Worm (Caenorhabditis elegans) whole organism, young adult: Measurements from ENCODE around the gene Y53F4B.27.
"Not testable (repeated sequence)": the region's sequence is repeated elsewhere in the genome, so short reads cannot be mapped to it uniquely, and the experiment has no call there.

Experiments used
- B0019.2 ChIP-seq: fragments of 200-800 bp; sonication (Bioruptor generic); conservative IDR thresholded peaks from 2 replicates; pipeline ENCODE4 v1.3.6; 2022; ENCODE audit warnings: missing genetic modification reagents, missing genetic modification characterization, missing compliant biosample characterization
- C06A6.2 ChIP-seq: fragments of 200-800 bp; sonication (Bioruptor generic); conservative IDR thresholded peaks from 2 replicates; pipeline ENCODE4 v1.3.6; 2022; ENCODE audit warnings: missing genetic modification characterization, missing compliant biosample characterization
- F33H1.4 ChIP-seq: fragments of 200-800 bp; sonication (Bioruptor generic); IDR thresholded peaks from 2 replicates; pipeline ENCODE4 v1.3.6; 2022; ENCODE audit warnings: missing genetic modification reagents, missing genetic modification characterization, missing compliant biosample characterization
- F37B4.10 ChIP-seq: fragments of 200-800 bp; sonication (Bioruptor generic); IDR thresholded peaks from 2 replicates; pipeline ENCODE4 v1.3.6; 2022; ENCODE audit warnings: missing genetic modification characterization, missing compliant biosample characterization
- F49E8.2 ChIP-seq: sonication (generic microtip); optimal IDR thresholded peaks from 3 replicates; lab custom pipeline; 2017; ENCODE audit warnings: missing genetic modification characterization, mild to moderate bottlenecking, missing compliant biosample characterization, antibody characterized with exemption, moderate library complexity; ENCODE audit not compliant: insufficient read depth
- F52B5.7 ChIP-seq: sonication (generic microtip); optimal IDR thresholded peaks from 2 replicates; lab custom pipeline; 2016; ENCODE audit warnings: mild to moderate bottlenecking, missing genetic modification characterization, missing compliant biosample characterization
- F55B11.4 ChIP-seq: sonication (generic microtip); optimal IDR thresholded peaks from 2 replicates; lab custom pipeline; 2016; ENCODE audit warnings: missing compliant biosample characterization, missing genetic modification characterization, borderline replicate concordance; ENCODE audit not compliant: insufficient read depth
- K11D2.4 ChIP-seq: fragments of 200-800 bp; sonication (Bioruptor generic); IDR thresholded peaks from 2 replicates; pipeline ENCODE4 v1.3.6; 2022; ENCODE audit warnings: missing genetic modification reagents, missing genetic modification characterization, missing compliant biosample characterization
- Y53G8AR.9 ChIP-seq: fragments of 200-800 bp; sonication (Bioruptor generic); conservative IDR thresholded peaks from 2 replicates; pipeline ENCODE4 v1.3.6; 2022; ENCODE audit warnings: missing genetic modification reagents, missing genetic modification characterization, missing compliant biosample characterization
- ama-1 ChIP-seq, 3 experiments: fragments of 150-350 bp in 1 of 3; sonication (generic microtip) in 2 of 3; optimal IDR thresholded peaks; 2 replicates each; lab custom pipeline; 2014 to 2018; ENCODE audit warnings: missing biosample characterization in 2 of 3, missing genetic modification characterization in 2 of 3, missing genetic modification reagents in 2 of 3
- aptf-3 ChIP-seq: fragments of 200-800 bp; sonication (Bioruptor generic); IDR thresholded peaks from 2 replicates; pipeline ENCODE4 v1.3.6; 2022; ENCODE audit warnings: missing genetic modification characterization, missing compliant biosample characterization
- cebp-1 ChIP-seq, 2 experiments: fragments of 200-800 bp in 1 of 2; sonication (Bioruptor generic) in 1 of 2; sonication (generic microtip) in 1 of 2; IDR thresholded peaks in 1 of 2; optimal IDR thresholded peaks in 1 of 2; 2 replicates each; pipeline versions ENCODE4 v1.3.6 to Lab custom; 2017 to 2022; ENCODE audit warnings: missing compliant biosample characterization in 2 of 2, missing genetic modification characterization in 2 of 2, mild to moderate bottlenecking in 1 of 2, missing genetic modification reagents in 1 of 2, moderate library complexity in 1 of 2
- cebp-2 ChIP-seq: fragments of 200-800 bp; sonication (Bioruptor generic); IDR thresholded peaks from 2 replicates; pipeline ENCODE4 v1.3.6; 2022; ENCODE audit warnings: missing genetic modification characterization, missing compliant biosample characterization
- ceh-100 ChIP-seq: fragments of 200-800 bp; sonication (Bioruptor generic); IDR thresholded peaks from 2 replicates; pipeline ENCODE4 v1.3.6; 2022; ENCODE audit warnings: missing genetic modification reagents, missing genetic modification characterization, missing compliant biosample characterization
- ceh-27 ChIP-seq: fragments of 200-800 bp; sonication (Bioruptor generic); optimal IDR thresholded peaks from 2 replicates; lab custom pipeline; 2018; ENCODE audit warnings: mild to moderate bottlenecking, missing genetic modification characterization, moderate library complexity, missing compliant biosample characterization
- chd-7 ChIP-seq: sonication (generic microtip); optimal IDR thresholded peaks from 2 replicates; lab custom pipeline; 2016; ENCODE audit warnings: mild to moderate bottlenecking, missing genetic modification characterization, moderate library complexity, missing compliant biosample characterization
- die-1 ChIP-seq: sonication (generic microtip); optimal IDR thresholded peaks from 2 replicates; lab custom pipeline; 2016; ENCODE audit warnings: missing genotype, mild to moderate bottlenecking, missing genetic modification characterization, missing compliant biosample characterization
- dpl-1 ChIP-seq: fragments of 150-350 bp; optimal IDR thresholded peaks from 2 replicates; lab custom pipeline; 2014; ENCODE audit warnings: missing biosample characterization, missing genetic modification reagents, missing genetic modification characterization
- gei-17 ChIP-seq: fragments of 200-800 bp; sonication (Bioruptor generic); optimal IDR thresholded peaks from 2 replicates; lab custom pipeline; 2018; ENCODE audit warnings: mild to moderate bottlenecking, missing genetic modification characterization, missing compliant biosample characterization
- him-1 ChIP-seq: sonication (generic microtip); optimal IDR thresholded peaks from 2 replicates; lab custom pipeline; 2016; ENCODE audit warnings: missing genotype, missing genetic modification reagents, missing genetic modification characterization, missing compliant biosample characterization
- hlh-26 ChIP-seq: fragments of 200-800 bp; sonication (Bioruptor generic); conservative IDR thresholded peaks from 2 replicates; pipeline ENCODE4 v1.3.6; 2022; ENCODE audit warnings: missing genetic modification reagents, missing genetic modification characterization, missing compliant biosample characterization
- hmg-1.2 ChIP-seq: fragments of 200-800 bp; sonication (Bioruptor generic); IDR thresholded peaks from 2 replicates; pipeline ENCODE4 v1.3.6; 2022; ENCODE audit warnings: missing genetic modification reagents, missing genetic modification characterization, missing compliant biosample characterization
- lag-1 ChIP-seq: fragments of 200-800 bp; sonication (Bioruptor generic); IDR thresholded peaks from 2 replicates; pipeline ENCODE4 v1.3.6; 2022; ENCODE audit warnings: missing genetic modification reagents, missing genetic modification characterization, missing compliant biosample characterization
- let-607 ChIP-seq, 2 experiments: fragments of 200-800 bp in 1 of 2; sonication (Bioruptor generic) in 1 of 2; sonication (generic microtip) in 1 of 2; optimal IDR thresholded peaks; 2 replicates each; lab custom pipeline; 2016 to 2018; ENCODE audit warnings: mild to moderate bottlenecking in 2 of 2, missing compliant biosample characterization in 2 of 2, missing genetic modification characterization in 2 of 2, moderate library complexity in 2 of 2, missing genotype in 1 of 2
- madf-3 ChIP-seq: fragments of 200-800 bp; sonication (Bioruptor generic); IDR thresholded peaks from 2 replicates; pipeline ENCODE4 v1.3.6; 2022; ENCODE audit warnings: missing genetic modification reagents, missing genetic modification characterization, missing compliant biosample characterization
- madf-8 ChIP-seq: fragments of 200-800 bp; sonication (Bioruptor generic); conservative IDR thresholded peaks from 2 replicates; pipeline ENCODE4 v1.3.6; 2022; ENCODE audit warnings: missing genetic modification reagents, missing genetic modification characterization, missing compliant biosample characterization
- mcd-1 ChIP-seq: fragments of 200-800 bp; sonication (Bioruptor generic); IDR thresholded peaks from 2 replicates; pipeline ENCODE4 v1.3.6; 2022; ENCODE audit warnings: missing genetic modification reagents, missing genetic modification characterization, missing compliant biosample characterization
- nfya-1 ChIP-seq: sonication (generic microtip); optimal IDR thresholded peaks from 2 replicates; lab custom pipeline; 2017; ENCODE audit warnings: antibody characterized with exemption, missing compliant biosample characterization, missing genetic modification characterization, borderline replicate concordance; ENCODE audit not compliant: insufficient read depth
- nhr-80 ChIP-seq: sonication (generic microtip); optimal IDR thresholded peaks from 2 replicates; lab custom pipeline; 2016; ENCODE audit warnings: missing genetic modification characterization, missing compliant biosample characterization
- pbrm-1 ChIP-seq: fragments of 200-800 bp; sonication (Bioruptor generic); IDR thresholded peaks from 2 replicates; pipeline ENCODE4 v1.3.6; 2022; ENCODE audit warnings: missing genetic modification reagents, missing genetic modification characterization, missing compliant biosample characterization
- snpc-1.1 ChIP-seq: sonication (generic microtip); optimal IDR thresholded peaks from 2 replicates; lab custom pipeline; 2017; ENCODE audit warnings: missing genetic modification characterization, mild to moderate bottlenecking, missing compliant biosample characterization, antibody characterized with exemption, moderate library complexity, missing genotype, missing genetic modification reagents; ENCODE audit not compliant: insufficient read depth
- snpc-3.4 ChIP-seq: sonication (generic microtip); optimal IDR thresholded peaks from 2 replicates; lab custom pipeline; 2017; ENCODE audit warnings: missing genetic modification characterization, mild to moderate bottlenecking, missing compliant biosample characterization, antibody characterized with exemption, moderate library complexity, missing genotype, missing genetic modification reagents
- snpc-4 ChIP-seq, 5 experiments: fragments of 150-350 bp in 1 of 5; sonication (generic microtip) in 4 of 5; optimal IDR thresholded peaks; 2 replicates each; lab custom pipeline; 2014 to 2018; ENCODE audit warnings: missing genetic modification characterization in 5 of 5, missing biosample characterization in 3 of 5, antibody characterized with exemption in 2 of 5, mild to moderate bottlenecking in 2 of 5, missing compliant biosample characterization in 2 of 5, missing genotype in 2 of 5, moderate library complexity in 2 of 5, missing genetic modification reagents in 1 of 5
- tbp1 ChIP-seq: fragments of 200-800 bp; sonication (Bioruptor generic); optimal IDR thresholded peaks from 2 replicates; lab custom pipeline; 2018; ENCODE audit warnings: mild to moderate bottlenecking, missing genetic modification characterization, missing compliant biosample characterization
- ztf-18 ChIP-seq: sonication (generic microtip); optimal IDR thresholded peaks from 2 replicates; lab custom pipeline; 2016; ENCODE audit warnings: missing genotype, mild to moderate bottlenecking, missing genetic modification characterization, missing compliant biosample characterization
- ztf-28 ChIP-seq: fragments of 200-800 bp; sonication (Bioruptor generic); IDR thresholded peaks from 2 replicates; pipeline ENCODE4 v1.3.6; 2022; ENCODE audit warnings: missing genetic modification reagents, missing genetic modification characterization, missing compliant biosample characterization

The Y53F4B.27 gene

ce11 chrII:15167340-15167739 is 21.6 kb downstream of the Y53F4B.27 start, which contains the start of gene gst-28:
gst-28 (minus strand) TSS chrII:15167577.
- peak; percentile 17 for TF ChIP-seq nhr-80 (tag; lab: Kevin White, UChicago)
- TF ChIP-seq B0019.2 (GFP tag; lab: Robert Waterston, UW): no peak

- TF ChIP-seq cebp-1 (GFP tag; IDR thresholded peaks at IDR 0.05; lab: Robert Waterston, UW) (no peak), cebp-1 (tag; optimal IDR thresholded peaks at IDR 0.05; lab: Kevin White, UChicago) (no peak), C06A6.2 (GFP tag; lab: Robert Waterston, UW) (no peak), nhr-80 (tag; lab: Kevin White, UChicago) (peak; percentile 25), snpc-3.4 (tag; lab: Kevin White, UChicago) (no peak), ztf-18 (tag; lab: Kevin White, UChicago) (no peak), ztf-28 (GFP tag; lab: Robert Waterston, UW) (no peak)
Measured at ce11 chrII:15169811-15170282, 24.2 kb downstream of the Y53F4B.27 start, which contains the start of gene gst-29. gst-29 (minus strand) TSS chrII:15169861.

ce11 chrII:15171816-15172215 is 26.1 kb downstream of the Y53F4B.27 start, which contains the start of gene gst-39:
gst-39 (minus strand) TSS chrII:15171916.
- TF ChIP-seq ceh-27 (GFP tag; lab: Kevin White, UChicago); madf-3 (GFP tag; lab: Robert Waterston, UW); die-1 (tag; lab: Kevin White, UChicago): not testable (repeated sequence)
- TF ChIP-seq, all 124 proteins: peak for 0; not testable (repeated sequence) for 124

- TF ChIP-seq F52B5.7 (tag; lab: Kevin White, UChicago): no peak
- TF ChIP-seq Y53G8AR.9 (GFP tag; lab: Robert Waterston, UW): no peak
- no peak for TF ChIP-seq him-1 (tag; lab: Kevin White, UChicago)
- TF ChIP-seq nfya-1 (tag; lab: Kevin White, UChicago): no peak
- TF ChIP-seq tbp1 (GFP tag; lab: Kevin White, UChicago): peak; percentile 2
- no peak for TF ChIP-seq gei-17 (GFP tag; lab: Kevin White, UChicago)
- TF ChIP-seq hmg-1.2 (GFP tag; lab: Robert Waterston, UW): peak; percentile 47; the same call in 1 of the 2 replicates
- TF ChIP-seq mcd-1 (GFP tag; lab: Robert Waterston, UW): no peak
- peak; percentile 90 for TF ChIP-seq cebp-1 (GFP tag; IDR thresholded peaks at IDR 0.05; lab: Robert Waterston, UW)
- TF ChIP-seq cebp-1 (tag; optimal IDR thresholded peaks at IDR 0.05; lab: Kevin White, UChicago): peak; percentile 97
- no peak for TF ChIP-seq let-607 (tag; optimal IDR thresholded peaks at IDR 0.05; lab: Kevin White, UChicago)
- no peak for TF ChIP-seq madf-8 (GFP tag; lab: Robert Waterston, UW)
- TF ChIP-seq F33H1.4 (GFP tag; lab: Robert Waterston, UW): no peak
- TF ChIP-seq, all 124 proteins: peak for 3
Measured at ce11 chrII:15173174-15173573, 27.5 kb downstream of the Y53F4B.27 start.

- TF ChIP-seq hlh-26 (no peak), F55B11.4 (tag; lab: Kevin White, UChicago) (no peak), cebp-1 (GFP tag; IDR thresholded peaks at IDR 0.05; lab: Robert Waterston, UW) (no peak), cebp-1 (tag; optimal IDR thresholded peaks at IDR 0.05; lab: Kevin White, UChicago) (no peak), snpc-4 (GFP tag; optimal IDR thresholded peaks at IDR 0.05; lab: Kevin White, UChicago) (no peak), snpc-4 (tag; optimal IDR thresholded peaks at IDR 0.05; lab: Kevin White, UChicago) (no peak), chd-7 (tag; lab: Kevin White, UChicago) (no peak), ceh-100 (GFP tag; lab: Robert Waterston, UW) (no peak), aptf-3 (GFP tag; lab: Robert Waterston, UW) (no peak), F37B4.10 (GFP tag; lab: Robert Waterston, UW) (no peak), K11D2.4 (GFP tag; lab: Robert Waterston, UW) (no peak), snpc-1.1 (no peak), ztf-28 (GFP tag; lab: Robert Waterston, UW) (no peak), snpc-3.4 (tag; lab: Kevin White, UChicago) (no peak), pbrm-1 (GFP tag; lab: Robert Waterston, UW) (no peak), cebp-2 (no peak), F49E8.2 (tag; lab: Kevin White, UChicago) (no peak), dpl-1 (GFP tag; lab: Kevin White, UChicago) (no peak), ama-1 (optimal IDR thresholded peaks at IDR 0.05; lab: Kevin White, UChicago) (no peak), ama-1 (GFP tag; optimal IDR thresholded peaks at IDR 0.05; lab: Kevin White, UChicago) (no peak), lag-1 (no peak)
Measured at ce11 chrII:15174915-15175548, 29.3 kb downstream of the Y53F4B.27 start, which contains the start of gene gst-31. gst-31 (minus strand) TSS chrII:15174965.
